Worm (Caenorhabditis elegans): ENCODE measurements around the gene unc-85.
A peak's percentile ranks its signal among the peaks of the same experiment; 100 is the strongest.

unc-85 gene

ce11 chrII:4672584-4673110 lies 29.2 kb upstream of the unc-85 start, which contains the start of the genes clec-140 and hmg-11 (continued):
- TF ChIP-seq hlh-13 (GFP tag; optimal IDR thresholded peaks at IDR 0.05) (no peak), hlh-6 (tag; optimal IDR thresholded peaks at IDR 0.05) (no peak), C08G9.2 (tag; optimal IDR thresholded peaks at IDR 0.05) (no peak), unc-42 (tag; optimal IDR thresholded peaks at IDR 0.05) (peak; percentile 93), ceh-6 (GFP tag; optimal IDR thresholded peaks at IDR 0.05) (no peak), elt-4 (tag; optimal IDR thresholded peaks at IDR 0.05) (no peak), ceh-22 (tag; optimal IDR thresholded peaks at IDR 0.05) (no peak), ceh-31 (tag; optimal IDR thresholded peaks at IDR 0.05) (peak; percentile 63), tbx-7 (tag; optimal IDR thresholded peaks at IDR 0.05) (no peak), lin-11 (tag; optimal IDR thresholded peaks at IDR 0.05) (no peak), pros-1 (tag; optimal IDR thresholded peaks at IDR 0.05) (no peak), sdc-2 (tag; optimal IDR thresholded peaks at IDR 0.05) (no peak), pat-9 (tag; optimal IDR thresholded peaks at IDR 0.05) (no peak), sox-4 (tag; optimal IDR thresholded peaks at IDR 0.05) (no peak), ceh-30 (tag; optimal IDR thresholded peaks at IDR 0.05) (no peak), K02D7.2 (tag; optimal IDR thresholded peaks at IDR 0.05) (no peak), fkh-6 (tag; optimal IDR thresholded peaks at IDR 0.05) (no peak), pax-1 (tag; optimal IDR thresholded peaks at IDR 0.05) (no peak), gmeb-2 (tag; optimal IDR thresholded peaks at IDR 0.05) (no peak), ceh-9 (tag; optimal IDR thresholded peaks at IDR 0.05) (no peak), unc-3 (GFP tag; conservative IDR thresholded peaks at IDR 0.05) (no peak), unc-3 (tag; optimal IDR thresholded peaks at IDR 0.05) (no peak), nhr-232 (tag; optimal IDR thresholded peaks at IDR 0.05) (no peak), npax-4 (tag; optimal IDR thresholded peaks at IDR 0.05) (no peak), nhr-11 (tag; optimal IDR thresholded peaks at IDR 0.05) (no peak)

ce11 chrII:4673242-4673641 lies 28.6 kb upstream of the unc-85 start:
- no peak for TF ChIP-seq F13H6.1 (tag; optimal IDR thresholded peaks at IDR 0.05)
- TF ChIP-seq pax-1 (tag; optimal IDR thresholded peaks at IDR 0.05) = no peak
- no peak for TF ChIP-seq ceh-24 (tag; optimal IDR thresholded peaks at IDR 0.05)
- no peak for TF ChIP-seq ceh-9 (tag; optimal IDR thresholded peaks at IDR 0.05)
- TF ChIP-seq C38D4.7 (GFP tag; optimal IDR thresholded peaks at IDR 0.05) = no peak
- TF ChIP-seq hlh-6 (tag; optimal IDR thresholded peaks at IDR 0.05) = no peak
- TF ChIP-seq ama-1 (optimal IDR thresholded peaks at IDR 0.05) = no peak
- no peak for TF ChIP-seq pqm-1 (tag; optimal IDR thresholded peaks at IDR 0.05)
- TF ChIP-seq unc-3 (GFP tag; conservative IDR thresholded peaks at IDR 0.05) = no peak
- TF ChIP-seq unc-3 (tag; optimal IDR thresholded peaks at IDR 0.05) = no peak
- no peak for TF ChIP-seq Y22D7AL.16 (tag; optimal IDR thresholded peaks at IDR 0.05)
- no peak for TF ChIP-seq mec-3 (tag; optimal IDR thresholded peaks at IDR 0.05; ENCODE audit: borderline replicate concordance)
- no peak for TF ChIP-seq hlh-30 (tag; optimal IDR thresholded peaks at IDR 0.05; ENCODE audit: insufficient read depth)
- TF ChIP-seq ahr-1 (tag; optimal IDR thresholded peaks at IDR 0.05) = no peak
- TF ChIP-seq rnt-1 (tag; optimal IDR thresholded peaks at IDR 0.05) = no peak
- no peak for TF ChIP-seq lin-11 (tag; optimal IDR thresholded peaks at IDR 0.05)
- TF ChIP-seq lim-6 (tag; optimal IDR thresholded peaks at IDR 0.05) = no peak

DNA sequence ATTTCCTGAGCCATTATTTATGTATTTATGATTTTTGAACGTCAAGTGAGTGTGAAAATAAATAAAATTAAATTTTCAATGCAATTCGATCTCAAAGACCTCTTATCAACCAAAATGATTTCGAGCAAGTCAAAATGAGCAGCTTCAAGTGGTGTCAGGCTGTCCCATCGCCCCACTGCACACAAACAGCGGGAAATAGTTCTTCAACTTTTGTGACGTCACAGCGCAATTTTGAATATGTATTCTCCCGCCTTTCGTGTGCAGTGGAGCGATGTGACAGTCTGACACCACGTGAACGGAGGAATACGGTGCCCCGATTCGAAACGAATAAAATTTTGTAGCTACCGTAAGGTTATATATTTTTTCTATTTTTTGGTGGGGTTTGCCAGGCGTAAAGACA lies 28.2 kb upstream of the unc-85 start:
- no peak for TF ChIP-seq elt-2 (tag; optimal IDR thresholded peaks at IDR 0.05)

- no peak for TF ChIP-seq ceh-18 (tag; optimal IDR thresholded peaks at IDR 0.05)
- TF ChIP-seq pax-1 (tag; optimal IDR thresholded peaks at IDR 0.05) = no peak
- TF ChIP-seq elt-2 (tag; optimal IDR thresholded peaks at IDR 0.05) = peak; percentile 64
- TF ChIP-seq dve-1 (tag; optimal IDR thresholded peaks at IDR 0.05) = no peak
- TF ChIP-seq ceh-45 (GFP tag; IDR thresholded peaks at IDR 0.05) = no peak
- no peak for TF ChIP-seq ceh-6 (GFP tag; optimal IDR thresholded peaks at IDR 0.05)
- no peak for TF ChIP-seq unc-55 (GFP tag; optimal IDR thresholded peaks at IDR 0.05)
Measured at ce11 chrII:4674188-4674587, 27.7 kb upstream of the unc-85 start.

Data from whole organism, late embryonic.